Fruit fly (Drosophila melanogaster) Kc167 (cell line): ENCODE results near the gene CG11403.

ENCODE experiments used
- Sin3A ChIP-seq: fragments of >200 bp; optimal IDR thresholded peaks from 2 replicates; lab custom pipeline; 2018; ENCODE audit warnings: missing external identifiers
- insv ChIP-seq: fragments of >200 bp; optimal IDR thresholded peaks from 3 replicates; lab custom pipeline; 2018; ENCODE audit warnings: missing external identifiers
- psq ChIP-seq: fragments of >200 bp; optimal IDR thresholded peaks from 2 replicates; lab custom pipeline; 2017; ENCODE audit warnings: missing external identifiers

DNA sequence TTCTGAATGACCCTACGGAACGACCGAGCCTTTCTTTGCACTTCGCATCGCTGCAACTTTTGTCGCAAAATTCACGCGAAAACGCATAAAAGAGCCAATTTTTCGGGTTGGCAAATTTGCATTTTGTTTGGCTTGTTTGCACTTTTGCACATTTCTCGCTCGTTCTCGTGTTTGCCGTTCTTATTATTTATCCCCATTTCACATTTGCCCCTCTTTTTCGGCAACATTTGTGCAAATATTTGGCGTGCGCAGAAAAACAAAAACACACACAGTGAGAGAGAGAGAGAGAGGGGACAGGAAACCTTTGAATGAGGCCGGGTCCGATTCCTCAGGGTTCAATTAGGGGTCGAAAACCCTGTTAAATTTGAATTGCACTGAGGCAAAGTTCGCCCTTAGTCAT lies 9.9 kb upstream of the CG11403 start:
- TF ChIP-seq Sin3A (lab: Kevin White, UChicago) (no peak), insv (lab: Kevin White, UChicago) (no peak), psq (lab: Kevin White, UChicago) (no peak)
